Worm (Caenorhabditis elegans) whole organism, L4 larva: Measurements from ENCODE around the gene his-62.

Source experiments
- D1046.2 ChIP-seq: fragments of 200-800 bp; sonication (Bioruptor generic); IDR thresholded peaks from 2 replicates; pipeline ENCODE4 v1.3.6; 2022; ENCODE audit warnings: missing genetic modification characterization, missing compliant biosample characterization
- F26F4.8 ChIP-seq: fragments of 200-800 bp; sonication (Bioruptor generic); conservative IDR thresholded peaks from 2 replicates; pipeline ENCODE4 v1.3.6; 2022; ENCODE audit warnings: missing genetic modification characterization, missing compliant biosample characterization
- F37D6.2 ChIP-seq: sonication (generic microtip); optimal IDR thresholded peaks from 2 replicates; lab custom pipeline; 2016; ENCODE audit warnings: mild to moderate bottlenecking, missing genetic modification characterization, missing compliant biosample characterization
- F44E2.7 ChIP-seq: fragments of 200-800 bp; sonication (Bioruptor generic); IDR thresholded peaks from 2 replicates; pipeline ENCODE4 v2.1.2; 2022; ENCODE audit warnings: missing genetic modification characterization, missing compliant biosample characterization
- F49E8.2 ChIP-seq: sonication (generic microtip); optimal IDR thresholded peaks from 2 replicates; lab custom pipeline; 2016; ENCODE audit warnings: missing compliant biosample characterization, mild to moderate bottlenecking, missing genetic modification characterization, borderline replicate concordance
- T20F7.1 ChIP-seq: fragments of 200-800 bp; sonication (Bioruptor generic); optimal IDR thresholded peaks from 2 replicates; lab custom pipeline; 2018; ENCODE audit warnings: mild to moderate bottlenecking, missing genetic modification characterization, missing compliant biosample characterization
- Y5F2A.4 ChIP-seq: fragments of 200-800 bp; sonication (Bioruptor generic); optimal IDR thresholded peaks from 2 replicates; lab custom pipeline; 2018; ENCODE audit warnings: mild to moderate bottlenecking, missing genetic modification characterization, missing compliant biosample characterization
- Y75B8A.6 ChIP-seq: fragments of 200-800 bp; sonication (Bioruptor generic); IDR thresholded peaks from 2 replicates; pipeline ENCODE4 v1.3.6; 2022; ENCODE audit warnings: missing genetic modification reagents, missing genetic modification characterization, missing compliant biosample characterization
- ZK546.5 ChIP-seq, 2 experiments: sonication (generic microtip); optimal IDR thresholded peaks; 2 replicates each; lab custom pipeline; 2017; ENCODE audit warnings: missing biosample characterization in 2 of 2, missing genetic modification characterization in 2 of 2
- aha-1 ChIP-seq: fragments of 150-350 bp; peaks from one replicate; lab custom pipeline; 2014; ENCODE audit warnings: missing biosample characterization, missing genetic modification characterization
- aly-2 ChIP-seq: sonication (generic microtip); optimal IDR thresholded peaks from 2 replicates; lab custom pipeline; 2018; ENCODE audit warnings: missing biosample characterization, missing genetic modification characterization
- arid-1 ChIP-seq: fragments of 200-800 bp; sonication (Bioruptor generic); conservative IDR thresholded peaks from 2 replicates; pipeline ENCODE4 v1.3.6; 2022; ENCODE audit warnings: missing genetic modification reagents, missing genetic modification characterization, missing compliant biosample characterization
- ceh-20 ChIP-seq: fragments of 200-800 bp; sonication (Bioruptor generic); IDR thresholded peaks from 2 replicates; pipeline ENCODE4 v1.3.6; 2022; ENCODE audit warnings: missing genetic modification reagents, missing genetic modification characterization, missing compliant biosample characterization
- ceh-32 ChIP-seq: sonication (generic microtip); optimal IDR thresholded peaks from 2 replicates; lab custom pipeline; 2016; ENCODE audit warnings: mild to moderate bottlenecking, missing genetic modification characterization, missing compliant biosample characterization; ENCODE audit not compliant: poor library complexity
- ceh-44 ChIP-seq: fragments of 200-800 bp; sonication (Bioruptor generic); IDR thresholded peaks from 2 replicates; pipeline ENCODE4 v1.3.6; 2022; ENCODE audit warnings: missing genetic modification reagents, missing genetic modification characterization, missing compliant biosample characterization
- ceh-82 ChIP-seq: sonication (generic microtip); optimal IDR thresholded peaks from 2 replicates; lab custom pipeline; 2017; ENCODE audit warnings: missing biosample characterization, missing genetic modification characterization
- ces-1 ChIP-seq: fragments of 150-350 bp; sonication (generic microtip); optimal IDR thresholded peaks from 4 replicates; lab custom pipeline; 2014; ENCODE audit warnings: missing biosample characterization, missing genetic modification reagents, missing genetic modification characterization
- cey-2 ChIP-seq: sonication (generic microtip); optimal IDR thresholded peaks from 3 replicates; lab custom pipeline; 2017; ENCODE audit warnings: missing genetic modification characterization, mild to moderate bottlenecking, missing compliant biosample characterization, antibody characterized with exemption, borderline replicate concordance; ENCODE audit not compliant: insufficient read depth
- daf-16 ChIP-seq, 3 experiments: sonication (generic microtip); optimal IDR thresholded peaks; 2 replicates each; lab custom pipeline; 2016 to 2017; ENCODE audit warnings: missing genetic modification characterization in 3 of 3, missing genetic modification reagents in 3 of 3, mild to moderate bottlenecking in 2 of 3, missing compliant biosample characterization in 2 of 3, missing biosample characterization in 1 of 3, moderate library complexity in 1 of 3
- daf-19 ChIP-seq: fragments of 200-800 bp; sonication (Bioruptor generic); conservative IDR thresholded peaks from 2 replicates; pipeline ENCODE4 v1.3.6; 2022; ENCODE audit warnings: missing genetic modification characterization, missing compliant biosample characterization
- dmd-8 ChIP-seq: fragments of 200-800 bp; sonication (Bioruptor generic); IDR thresholded peaks from 2 replicates; pipeline ENCODE4 v1.3.6; 2022; ENCODE audit warnings: missing genetic modification characterization, missing compliant biosample characterization
- dmd-9 ChIP-seq: fragments of 200-800 bp; sonication (Bioruptor generic); IDR thresholded peaks from 2 replicates; pipeline ENCODE4 v1.3.6; 2022; ENCODE audit warnings: missing genetic modification reagents, missing genetic modification characterization, missing compliant biosample characterization
- dve-1 ChIP-seq: sonication (generic microtip); optimal IDR thresholded peaks from 2 replicates; lab custom pipeline; 2017; ENCODE audit warnings: antibody characterized with exemption, mild to moderate bottlenecking, missing genetic modification characterization, missing compliant biosample characterization; ENCODE audit not compliant: insufficient read depth
- fkh-10 ChIP-seq: fragments of 150-350 bp; optimal IDR thresholded peaks from 2 replicates; lab custom pipeline; 2014; ENCODE audit warnings: missing biosample characterization, missing genetic modification reagents, missing genetic modification characterization
- gei-8 ChIP-seq: fragments of 200-800 bp; sonication (Bioruptor generic); optimal IDR thresholded peaks from 2 replicates; lab custom pipeline; 2018; ENCODE audit warnings: mild to moderate bottlenecking, missing genetic modification characterization, missing compliant biosample characterization
- hlh-30 ChIP-seq: sonication (generic microtip); optimal IDR thresholded peaks from 2 replicates; lab custom pipeline; 2017; ENCODE audit warnings: antibody characterized with exemption, mild to moderate bottlenecking, missing genetic modification characterization, missing compliant biosample characterization; ENCODE audit not compliant: insufficient read depth
- jun-1 ChIP-seq: fragments of 150-350 bp; optimal IDR thresholded peaks from 2 replicates; lab custom pipeline; 2014; ENCODE audit warnings: missing biosample characterization, missing genetic modification reagents, missing genetic modification characterization
- lim-7 ChIP-seq: fragments of 200-800 bp; sonication (Bioruptor generic); IDR thresholded peaks from 2 replicates; pipeline ENCODE4 v1.3.6; 2022; ENCODE audit warnings: missing genetic modification characterization, missing compliant biosample characterization
- lin-1 ChIP-seq: fragments of 200-800 bp; sonication (Bioruptor generic); IDR thresholded peaks from 2 replicates; pipeline ENCODE4 v1.3.6; 2022; ENCODE audit warnings: missing genetic modification reagents, missing genetic modification characterization, missing compliant biosample characterization
- lin-38 ChIP-seq: fragments of 200-800 bp; sonication (Bioruptor generic); IDR thresholded peaks from 2 replicates; pipeline ENCODE4 v1.3.6; 2022; ENCODE audit warnings: missing genetic modification reagents, missing genetic modification characterization, missing compliant biosample characterization
- lir-3 ChIP-seq: sonication (generic microtip); optimal IDR thresholded peaks from 2 replicates; lab custom pipeline; 2016; ENCODE audit warnings: mild to moderate bottlenecking, missing genetic modification characterization, missing compliant biosample characterization
- mep-1 ChIP-seq: fragments of 150-350 bp; sonication (generic microtip); optimal IDR thresholded peaks from 3 replicates; lab custom pipeline; 2014; ENCODE audit warnings: missing biosample characterization, missing genetic modification characterization
- mes-2 ChIP-seq: sonication (generic microtip); optimal IDR thresholded peaks from 2 replicates; lab custom pipeline; 2016; ENCODE audit warnings: missing genotype, mild to moderate bottlenecking, missing genetic modification characterization, missing compliant biosample characterization; ENCODE audit not compliant: poor library complexity, severe bottlenecking
- nhr-11 ChIP-seq: fragments of 150-350 bp; optimal IDR thresholded peaks from 2 replicates; lab custom pipeline; 2014; ENCODE audit warnings: missing biosample characterization, missing genetic modification characterization
- nhr-237 ChIP-seq: sonication (generic microtip); optimal IDR thresholded peaks from 2 replicates; lab custom pipeline; 2017; ENCODE audit warnings: missing biosample characterization, missing genetic modification characterization
- nhr-25 ChIP-seq: sonication (generic microtip); optimal IDR thresholded peaks from 2 replicates; lab custom pipeline; 2017; ENCODE audit warnings: missing genetic modification characterization, mild to moderate bottlenecking, missing compliant biosample characterization, antibody characterized with exemption, moderate library complexity, borderline replicate concordance; ENCODE audit not compliant: insufficient read depth
- nhr-28 ChIP-seq: fragments of 150-350 bp; optimal IDR thresholded peaks from 2 replicates; lab custom pipeline; 2014; ENCODE audit warnings: missing biosample characterization, missing genetic modification characterization
- nhr-41 ChIP-seq: fragments of 200-800 bp; sonication (Bioruptor generic); IDR thresholded peaks from 2 replicates; pipeline ENCODE4 v1.3.6; 2022; ENCODE audit warnings: missing genetic modification reagents, missing genetic modification characterization, missing compliant biosample characterization
- pha-4 ChIP-seq, 2 experiments: fragments of 150-350 bp in 1 of 2; fragments of 200-800 bp in 1 of 2; sonication (Bioruptor generic) in 1 of 2; IDR thresholded peaks in 1 of 2; optimal IDR thresholded peaks in 1 of 2; 2 replicates each; pipeline versions ENCODE4 v1.3.6 to Lab custom; 2014 to 2022; ENCODE audit warnings: missing genetic modification characterization in 2 of 2, missing genetic modification reagents in 2 of 2, missing biosample characterization in 1 of 2, missing compliant biosample characterization in 1 of 2
- pqm-1 ChIP-seq: sonication (generic microtip); optimal IDR thresholded peaks from 2 replicates; lab custom pipeline; 2017; ENCODE audit warnings: missing biosample characterization, missing genetic modification characterization
- sdz-12 ChIP-seq: fragments of 200-800 bp; sonication (Bioruptor generic); optimal IDR thresholded peaks from 2 replicates; lab custom pipeline; 2018; ENCODE audit warnings: mild to moderate bottlenecking, missing genetic modification characterization, missing compliant biosample characterization
- skn-1 ChIP-seq: fragments of 150-350 bp; optimal IDR thresholded peaks from 2 replicates; lab custom pipeline; 2014; ENCODE audit warnings: missing biosample characterization, missing genetic modification characterization
- spr-1 ChIP-seq: sonication (generic microtip); optimal IDR thresholded peaks from 2 replicates; lab custom pipeline; 2016; ENCODE audit warnings: mild to moderate bottlenecking, missing genetic modification characterization, missing compliant biosample characterization
- tag-97 ChIP-seq: fragments of 200-800 bp; sonication (Bioruptor generic); IDR thresholded peaks from 2 replicates; pipeline ENCODE4 v1.3.6; 2022; ENCODE audit warnings: missing genetic modification characterization, missing compliant biosample characterization
- tra-1 ChIP-seq: fragments of 200-800 bp; sonication (Bioruptor generic); IDR thresholded peaks from 2 replicates; pipeline ENCODE4 v1.3.6; 2022; ENCODE audit warnings: missing genetic modification reagents, missing genetic modification characterization, missing compliant biosample characterization
- unc-39 ChIP-seq: sonication (generic microtip); optimal IDR thresholded peaks from 2 replicates; lab custom pipeline; 2017; ENCODE audit warnings: missing biosample characterization, missing genetic modification characterization
- unc-62 ChIP-seq, 3 experiments: fragments of 150-350 bp in 1 of 3; sonication (generic microtip); optimal IDR thresholded peaks in 2 of 3; peaks in 1 of 3; 1 replicate in 1 of 3; 2 replicates in 2 of 3; lab custom pipeline; 2014 to 2017; ENCODE audit warnings: missing biosample characterization in 3 of 3, missing genetic modification characterization in 3 of 3, missing genetic modification reagents in 3 of 3, missing genotype in 1 of 3

his-62 gene

ce11 chrIV:7497750-7498149 is 11.4 kb downstream of the his-62 start, which contains the start of gene egas-4:
TSS of gene egas-4 (minus strand) at chrIV:7497850.
- TF ChIP-seq unc-62 (GFP tag; optimal IDR thresholded peaks at IDR 0.05 in 1 of 2; lab: Kevin White, UChicago) (no peak), unc-62 (tag; optimal IDR thresholded peaks at IDR 0.05; lab: Kevin White, UChicago) (no peak), pqm-1 (no peak), F26F4.8 (GFP tag; lab: Robert Waterston, UW) (no peak), ceh-32 (no peak), lin-1 (no peak), arid-1 (GFP tag; lab: Robert Waterston, UW) (no peak), F44E2.7 (no peak), ceh-20 (no peak), hlh-30 (tag; lab: Kevin White, UChicago) (no peak)

ce11 chrIV:7499302-7499701 is 13.0 kb downstream of the his-62 start:
- TF ChIP-seq cey-2 (tag; lab: Kevin White, UChicago): no peak
- TF ChIP-seq T20F7.1 (GFP tag; lab: Kevin White, UChicago): no peak
- peak; percentile 55 for TF ChIP-seq aha-1 (tag; lab: Kevin White, UChicago)
- TF ChIP-seq tag-97 (GFP tag; lab: Robert Waterston, UW): no peak
- TF ChIP-seq F49E8.2: no peak
- no peak for TF ChIP-seq mes-2 (tag; lab: Kevin White, UChicago)
- TF ChIP-seq sdz-12 (GFP tag; lab: Kevin White, UChicago): no peak
- TF ChIP-seq spr-1 (tag; lab: Kevin White, UChicago): no peak
- TF ChIP-seq dmd-8 (GFP tag; lab: Robert Waterston, UW): 0 out of 2 replicates have a peak, but pooled peaks have one; percentile 15
- TF ChIP-seq nhr-11 (tag; lab: Kevin White, UChicago): no peak
- TF ChIP-seq jun-1 (tag; lab: Kevin White, UChicago): no peak
- TF ChIP-seq lir-3 (tag; lab: Kevin White, UChicago): no peak
- TF ChIP-seq ceh-82: no peak
- TF ChIP-seq nhr-237: no peak
- TF ChIP-seq skn-1 (tag; lab: Kevin White, UChicago): no peak
- no peak for TF ChIP-seq nhr-41
- no peak for TF ChIP-seq mep-1 (tag; lab: Kevin White, UChicago)
- TF ChIP-seq Y75B8A.6 (GFP tag; lab: Robert Waterston, UW): no peak
- no peak for TF ChIP-seq tra-1 (GFP tag; lab: Robert Waterston, UW)
- TF ChIP-seq nhr-28 (tag; lab: Kevin White, UChicago): no peak
- no peak for TF ChIP-seq gei-8 (GFP tag; lab: Kevin White, UChicago)
- TF ChIP-seq dmd-9 (GFP tag; lab: Robert Waterston, UW): no peak
- no peak for TF ChIP-seq nhr-25
- TF ChIP-seq ceh-44: no peak
- TF ChIP-seq ceh-20: no peak
- no peak for TF ChIP-seq lin-38
- no peak for TF ChIP-seq ceh-32
- TF ChIP-seq F37D6.2 (tag; lab: Kevin White, UChicago): no peak
- no peak; the same call in 1 of the 2 replicates for TF ChIP-seq lim-7
- no peak for TF ChIP-seq D1046.2 (GFP tag; lab: Robert Waterston, UW)
- TF ChIP-seq fkh-10 (GFP tag; lab: Kevin White, UChicago): no peak
- no peak for TF ChIP-seq Y5F2A.4 (GFP tag; lab: Kevin White, UChicago)
- TF ChIP-seq aly-2 (tag; lab: Kevin White, UChicago): no peak
- peak in 1 of 2 experiments; percentile 19 for TF ChIP-seq daf-16 (GFP tag; optimal IDR thresholded peaks at IDR 0.05; lab: Kevin White, UChicago)
- TF ChIP-seq daf-16 (tag; optimal IDR thresholded peaks at IDR 0.05; lab: Kevin White, UChicago): no peak
- no peak for TF ChIP-seq pha-4 (GFP tag; IDR thresholded peaks at IDR 0.05; lab: Robert Waterston, UW)
- no peak for TF ChIP-seq pha-4 (tag; optimal IDR thresholded peaks at IDR 0.05; lab: Kevin White, UChicago)
- TF ChIP-seq ces-1 (GFP tag; lab: Kevin White, UChicago): no peak
- no peak for TF ChIP-seq unc-62 (GFP tag; optimal IDR thresholded peaks at IDR 0.05 in 1 of 2; lab: Kevin White, UChicago)
- TF ChIP-seq unc-62 (tag; optimal IDR thresholded peaks at IDR 0.05; lab: Kevin White, UChicago): no peak
- TF ChIP-seq ZK546.5 (tag; optimal IDR thresholded peaks at IDR 0.05; lab: Kevin White, UChicago): no peak
- TF ChIP-seq daf-19 (GFP tag; lab: Robert Waterston, UW): 0 out of 2 replicates have a peak, but pooled peaks have one; percentile 18
- TF ChIP-seq F26F4.8 (GFP tag; lab: Robert Waterston, UW): peak; percentile 61; the same call in 1 of the 2 replicates
- peak; percentile 14 for TF ChIP-seq dve-1 (tag; lab: Kevin White, UChicago)
- no peak for TF ChIP-seq unc-39
